Worm (Caenorhabditis elegans): ENCODE data around the gene cyn-2.

Gene cyn-2

DNA sequence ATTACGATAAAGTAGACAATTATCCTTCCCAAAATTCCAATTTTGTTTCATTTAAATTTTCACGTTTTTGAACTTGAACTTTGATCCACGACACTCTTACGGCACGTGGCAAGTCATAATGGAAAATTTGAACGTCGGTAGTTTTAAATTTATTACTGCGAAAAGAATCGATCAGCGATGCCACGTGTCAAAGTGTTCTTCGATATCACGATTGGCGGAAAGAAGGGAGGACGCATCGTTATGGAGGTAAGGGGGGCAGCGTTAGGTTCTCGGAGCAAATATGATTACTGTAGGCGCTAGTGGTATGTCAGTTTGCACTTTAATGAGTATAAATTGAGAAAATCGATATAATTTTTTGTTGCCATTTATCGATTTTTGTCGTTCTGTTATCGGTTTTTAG lies at the start of gene cyn-2:
cyn-2 (plus strand) TSS at position 114 of the 400 bp plus-strand sequence.
- no peak for TF ChIP-seq nhr-76 (tag; optimal IDR thresholded peaks at IDR 0.05)
- TF ChIP-seq fos-1 (tag; optimal IDR thresholded peaks at IDR 0.05), result no peak
- no peak for TF ChIP-seq mdl-1 (tag; optimal IDR thresholded peaks at IDR 0.05)
- TF ChIP-seq hlh-11 (tag; optimal IDR thresholded peaks at IDR 0.05), result no peak
- no peak for TF ChIP-seq cey-2 (tag; optimal IDR thresholded peaks at IDR 0.05; ENCODE audit: borderline replicate concordance, insufficient read depth)
- TF ChIP-seq nhr-102 (tag; optimal IDR thresholded peaks at IDR 0.05), result no peak
- no peak for TF ChIP-seq tra-1 (GFP tag; IDR thresholded peaks at IDR 0.05)
- no peak for TF ChIP-seq nhr-6 (tag; optimal IDR thresholded peaks at IDR 0.05)
- no peak for TF ChIP-seq ceh-32 (tag; optimal IDR thresholded peaks at IDR 0.05; ENCODE audit: poor library complexity)
- peak; percentile 21 for TF ChIP-seq duxl-1 (tag; optimal IDR thresholded peaks at IDR 0.05; ENCODE audit: poor library complexity)
- 0 out of 2 replicates have a peak, but pooled peaks have one; percentile 8 for TF ChIP-seq daf-19 (GFP tag; conservative IDR thresholded peaks at IDR 0.05)
- TF ChIP-seq dve-1 (tag; optimal IDR thresholded peaks at IDR 0.05; ENCODE audit: insufficient read depth), result no peak
- TF ChIP-seq ceh-20 (GFP tag; IDR thresholded peaks at IDR 0.05), result no peak
- TF ChIP-seq Y5F2A.4 (GFP tag; optimal IDR thresholded peaks at IDR 0.05), result no peak
- TF ChIP-seq daf-8 (GFP tag; IDR thresholded peaks at IDR 0.05), result no peak
- no peak for TF ChIP-seq dpl-1 (GFP tag; optimal IDR thresholded peaks at IDR 0.05)
- TF ChIP-seq lin-39 (tag; optimal IDR thresholded peaks at IDR 0.05), result no peak
- TF ChIP-seq ceh-62 (tag; optimal IDR thresholded peaks at IDR 0.05), result no peak
- TF ChIP-seq lsy-2 (tag; optimal IDR thresholded peaks at IDR 0.05), result no peak
- no peak for TF ChIP-seq dmd-9 (GFP tag; IDR thresholded peaks at IDR 0.05)
- no peak for TF ChIP-seq spr-1 (tag; optimal IDR thresholded peaks at IDR 0.05)
- TF ChIP-seq ceh-28 (tag; optimal IDR thresholded peaks at IDR 0.05), result peak; percentile 51
- peak; percentile 38 for TF ChIP-seq mes-2 (tag; optimal IDR thresholded peaks at IDR 0.05; ENCODE audit: poor library complexity, severe bottlenecking)
- no peak for TF ChIP-seq F44E2.7 (GFP tag; IDR thresholded peaks at IDR 0.05)
- no peak for TF ChIP-seq zip-11 (GFP tag; IDR thresholded peaks at IDR 0.05)
- TF ChIP-seq T26A8.4 (GFP tag; IDR thresholded peaks at IDR 0.05), result no peak
- TF ChIP-seq nhr-48 (tag; optimal IDR thresholded peaks at IDR 0.05), result no peak
- no peak for TF ChIP-seq daf-12 (tag; optimal IDR thresholded peaks at IDR 0.05)
- no peak for TF ChIP-seq tag-97 (GFP tag; IDR thresholded peaks at IDR 0.05)
- TF ChIP-seq ceh-82 (tag; optimal IDR thresholded peaks at IDR 0.05), result no peak
- peak; percentile 32 for TF ChIP-seq ama-1 (optimal IDR thresholded peaks at IDR 0.05)
- TF ChIP-seq unc-130 (GFP tag; optimal IDR thresholded peaks at IDR 0.05), result no peak
- TF ChIP-seq lin-38 (GFP tag; IDR thresholded peaks at IDR 0.05), result no peak
- TF ChIP-seq mdt-29 (GFP tag; IDR thresholded peaks at IDR 0.05), result no peak
- no peak for TF ChIP-seq nhr-77 (tag; optimal IDR thresholded peaks at IDR 0.05)
- no peak for TF ChIP-seq F26F4.8 (GFP tag; conservative IDR thresholded peaks at IDR 0.05)
- TF ChIP-seq snpc-1.2 (GFP tag; IDR thresholded peaks at IDR 0.05), result no peak
- TF ChIP-seq egl-43 (GFP tag; IDR thresholded peaks at IDR 0.05), result no peak
- TF ChIP-seq hlh-30 (tag; optimal IDR thresholded peaks at IDR 0.05; ENCODE audit: insufficient read depth), result peak; percentile 34
- no peak for TF ChIP-seq php-3 (GFP tag; IDR thresholded peaks at IDR 0.05)

DNA sequence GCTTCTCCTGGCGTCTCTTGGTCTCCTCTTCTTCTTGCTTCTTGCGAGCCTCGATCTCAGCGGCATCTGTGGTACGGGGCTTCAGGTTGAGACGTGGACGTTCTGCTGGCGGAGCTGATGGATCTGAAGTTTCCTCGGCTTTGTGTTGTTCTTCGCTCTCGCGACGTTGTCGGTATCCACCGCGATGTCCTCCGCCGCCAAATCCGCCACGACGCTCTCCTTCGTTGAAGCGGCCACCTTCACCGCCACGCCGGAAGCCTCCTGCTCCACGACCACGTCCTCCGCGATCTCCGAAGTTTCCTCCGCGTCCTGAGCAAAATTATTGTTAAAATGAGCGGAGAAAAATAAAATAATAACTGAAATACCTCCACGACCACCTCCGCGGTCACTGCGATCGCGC lies 49.7 kb upstream of the cyn-2 start:
- peak; percentile 9; the same call in 1 of the 2 replicates for TF ChIP-seq egl-43 (GFP tag; IDR thresholded peaks at IDR 0.05)
- no peak for TF ChIP-seq fos-1 (tag; optimal IDR thresholded peaks at IDR 0.05)
- peak; percentile 94 for TF ChIP-seq set-16 (GFP tag; IDR thresholded peaks at IDR 0.05)
